Fruit fly (Drosophila melanogaster): Measurements from ENCODE around the gene Arp5.

The Arp5 gene

dm6 chr3R:18168929-18169350, 16.4 kb upstream of the Arp5 start (continued):
- TF ChIP-seq CG3065 (GFP tag; optimal IDR thresholded peaks at IDR 0.05) (no peak), Pdp1 (GFP tag; optimal IDR thresholded peaks at IDR 0.05) (peak; percentile 10 to 87), fd64A (GFP tag; optimal IDR thresholded peaks at IDR 0.05) (no peak), zen2 (GFP tag; IDR thresholded peaks at IDR 0.05; ENCODE audit: partially characterized antibody) (no peak), CG7963 (GFP tag; IDR thresholded peaks at IDR 0.05; ENCODE audit: partially characterized antibody) (no peak), CG17359 (tag; optimal IDR thresholded peaks at IDR 0.05) (peak; percentile 22), Sin3A (optimal IDR thresholded peaks at IDR 0.05) (no peak), salm (tag; optimal IDR thresholded peaks at IDR 0.05) (no peak), CG1233 (GFP tag; optimal IDR thresholded peaks at IDR 0.05) (no peak), gce (GFP tag; IDR thresholded peaks at IDR 0.05) (no peak), fd102C (GFP tag; optimal IDR thresholded peaks at IDR 0.05) (no peak), D19A (tag; optimal IDR thresholded peaks at IDR 0.05) (peak; percentile 14), ranshi (GFP tag; IDR thresholded peaks at IDR 0.05) (no peak), HHEX (GFP tag; optimal IDR thresholded peaks at IDR 0.05) (no peak), CG11093 (GFP tag; IDR thresholded peaks at IDR 0.05) (no peak), Neu2 (GFP tag; optimal IDR thresholded peaks at IDR 0.05; ENCODE audit: borderline replicate concordance) (no peak), Trl (optimal IDR thresholded peaks at IDR 0.05) (no peak), Trl (GFP tag; optimal IDR thresholded peaks at IDR 0.05) (no peak), luna (GFP tag; optimal IDR thresholded peaks at IDR 0.05) (no peak), stwl (tag; optimal IDR thresholded peaks at IDR 0.05) (no peak), CG13894 (tag; optimal IDR thresholded peaks at IDR 0.05) (no peak), CG2120 (GFP tag; optimal IDR thresholded peaks at IDR 0.05) (peak; percentile 22), Atf-2 (GFP tag; optimal IDR thresholded peaks at IDR 0.05) (no peak), pan (optimal IDR thresholded peaks at IDR 0.05) (no peak), pan (GFP tag; optimal IDR thresholded peaks at IDR 0.05 in 1 of 2, IDR thresholded peaks at IDR 0.05 in 1 of 2) (peak in 1 of 2 experiments; percentile 7), ham (GFP tag; IDR thresholded peaks at IDR 0.05) (no peak), CG30431 (GFP tag; optimal IDR thresholded peaks at IDR 0.05) (no peak), onecut (GFP tag; IDR thresholded peaks at IDR 0.05) (no peak), Antp (GFP tag; optimal IDR thresholded peaks at IDR 0.05) (no peak), tll (GFP tag; optimal IDR thresholded peaks at IDR 0.05) (no peak), cg (GFP tag; optimal IDR thresholded peaks at IDR 0.05) (peak; percentile 34), Mrtf (GFP tag; IDR thresholded peaks at IDR 0.05) (no peak), NfI (GFP tag; optimal IDR thresholded peaks at IDR 0.05) (no peak), CG1529 (GFP tag; optimal IDR thresholded peaks at IDR 0.05) (no peak), CG5953 (GFP tag; IDR thresholded peaks at IDR 0.05) (0 out of 2 replicates have a peak, but pooled peaks have one; percentile 5), CG9727 (GFP tag; optimal IDR thresholded peaks at IDR 0.05) (no peak), ind (GFP tag; optimal IDR thresholded peaks at IDR 0.05) (no peak), CG31224 (GFP tag; IDR thresholded peaks at IDR 0.05) (no peak), CG18262 (tag; optimal IDR thresholded peaks at IDR 0.05) (peak; percentile 51), wdn (GFP tag; IDR thresholded peaks at IDR 0.05) (no peak), GATAe (GFP tag; conservative IDR thresholded peaks at IDR 0.05) (no peak), pho (GFP tag; optimal IDR thresholded peaks at IDR 0.05) (no peak), Hand (GFP tag; optimal IDR thresholded peaks at IDR 0.05) (no peak), aop (GFP tag; IDR thresholded peaks at IDR 0.05) (no peak), CG11695 (GFP tag; IDR thresholded peaks at IDR 0.05) (no peak), chn (GFP tag; optimal IDR thresholded peaks at IDR 0.05) (no peak), CG11696 (GFP tag; IDR thresholded peaks at IDR 0.05) (peak; percentile 90), row (GFP tag; IDR thresholded peaks at IDR 0.05) (peak; percentile 28; the same call in 1 of the 3 replicates), lab (GFP tag; optimal IDR thresholded peaks at IDR 0.05) (no peak), CG1832 (GFP tag; optimal IDR thresholded peaks at IDR 0.05) (no peak), Dfd (GFP tag; optimal IDR thresholded peaks at IDR 0.05) (no peak), Nf-YA (GFP tag; IDR thresholded peaks at IDR 0.05) (no peak), Hmr (GFP tag; optimal IDR thresholded peaks at IDR 0.05) (no peak)
